Fruit fly (Drosophila melanogaster) whole organism, pupa: ENCODE measurements around the gene mof.

Experiments
- CG10348 ChIP-seq: fragments of 200-800 bp; sonication (Bioruptor generic); IDR thresholded peaks from 2 replicates; pipeline ENCODE4 v1.3.6; 2022; ENCODE audit warnings: missing biosample characterization, missing genetic modification characterization
- CG12605 ChIP-seq: fragments of 200-800 bp; sonication (Bioruptor generic); IDR thresholded peaks from 2 replicates; pipeline ENCODE4 v1.3.6; 2022; ENCODE audit warnings: missing biosample characterization, missing genetic modification characterization
- CG13204 ChIP-seq: fragments of 200-800 bp; sonication (Bioruptor generic); optimal IDR thresholded peaks from 2 replicates; lab custom pipeline; 2018; ENCODE audit warnings: missing biosample characterization, mild to moderate bottlenecking, missing genetic modification characterization, moderate library complexity
- CG14655 ChIP-seq: fragments of 200-800 bp; sonication (Bioruptor generic); optimal IDR thresholded peaks from 3 replicates; lab custom pipeline; 2017; ENCODE audit warnings: mild to moderate bottlenecking, missing biosample characterization, missing genetic modification reagents, missing genetic modification characterization
- CG15710 ChIP-seq: fragments of 200-800 bp; sonication (Bioruptor generic); optimal IDR thresholded peaks from 2 replicates; lab custom pipeline; 2018; ENCODE audit warnings: missing biosample characterization, mild to moderate bottlenecking, missing genetic modification characterization, moderate library complexity
- CG17806 ChIP-seq: fragments of 200-800 bp; sonication (Bioruptor generic); optimal IDR thresholded peaks from 2 replicates; lab custom pipeline; 2018; ENCODE audit warnings: missing biosample characterization, mild to moderate bottlenecking, missing genetic modification characterization, moderate library complexity
- CG32121 ChIP-seq: fragments of 200-800 bp; sonication (Bioruptor generic); IDR thresholded peaks from 2 replicates; pipeline ENCODE4 v1.3.6; 2022; ENCODE audit warnings: missing biosample characterization, missing genetic modification characterization
- CG34367 ChIP-seq: fragments of 200-800 bp; sonication (Bioruptor generic); optimal IDR thresholded peaks from 2 replicates; lab custom pipeline; 2018; ENCODE audit warnings: missing biosample characterization, mild to moderate bottlenecking, missing genetic modification characterization
- CG4496 ChIP-seq: fragments of 200-800 bp; sonication (Bioruptor generic); IDR thresholded peaks from 3 replicates; pipeline ENCODE4 v1.3.6; 2022; ENCODE audit warnings: missing biosample characterization, missing genetic modification characterization
- CG8159 ChIP-seq: fragments of 200-800 bp; sonication (Bioruptor generic); optimal IDR thresholded peaks from 3 replicates; lab custom pipeline; 2018; ENCODE audit warnings: missing biosample characterization, mild to moderate bottlenecking, missing genetic modification characterization, moderate library complexity
- CG8301 ChIP-seq: fragments of 200-800 bp; sonication (Bioruptor generic); optimal IDR thresholded peaks from 2 replicates; lab custom pipeline; 2018; ENCODE audit warnings: missing biosample characterization, mild to moderate bottlenecking, missing genetic modification characterization
- CG9948 ChIP-seq: fragments of 200-800 bp; sonication (Bioruptor generic); optimal IDR thresholded peaks from 2 replicates; lab custom pipeline; 2018; ENCODE audit warnings: missing biosample characterization, mild to moderate bottlenecking, missing genetic modification characterization, moderate library complexity
- D1 ChIP-seq: fragments of 200-800 bp; sonication (Bioruptor generic); optimal IDR thresholded peaks from 2 replicates; lab custom pipeline; 2018; ENCODE audit warnings: missing biosample characterization, mild to moderate bottlenecking, missing genetic modification characterization, moderate library complexity
- EcR ChIP-seq: fragments of 200-800 bp; sonication (Bioruptor generic); optimal IDR thresholded peaks from 3 replicates; lab custom pipeline; 2019; ENCODE audit warnings: missing biosample characterization, missing genetic modification characterization, mild to moderate bottlenecking, moderate library complexity, missing genetic modification reagents
- Ets98B ChIP-seq: fragments of 200-800 bp; sonication (Bioruptor generic); IDR thresholded peaks from 2 replicates; pipeline ENCODE4 v1.3.6; 2022; ENCODE audit warnings: missing biosample characterization, missing genetic modification characterization
- Pif1A ChIP-seq: fragments of 200-800 bp; sonication (Bioruptor generic); optimal IDR thresholded peaks from 3 replicates; lab custom pipeline; 2016; ENCODE audit warnings: missing biosample characterization, missing genetic modification characterization
- Pif1B ChIP-seq: fragments of 200-800 bp; sonication (Bioruptor generic); optimal IDR thresholded peaks from 3 replicates; lab custom pipeline; 2016; ENCODE audit warnings: missing biosample characterization, missing genetic modification characterization
- Snoo ChIP-seq: fragments of 200-800 bp; sonication (Bioruptor generic); optimal IDR thresholded peaks from 3 replicates; lab custom pipeline; 2017; ENCODE audit warnings: missing biosample characterization, mild to moderate bottlenecking, missing genetic modification characterization, inconsistent platforms
- fd96Ca ChIP-seq: fragments of 200-800 bp; sonication (Bioruptor generic); IDR thresholded peaks from 3 replicates; pipeline ENCODE4 v1.3.6; 2022; ENCODE audit warnings: missing biosample characterization, missing genetic modification characterization
- gl ChIP-seq: fragments of 200-800 bp; sonication (Bioruptor generic); optimal IDR thresholded peaks from 2 replicates; lab custom pipeline; 2018; ENCODE audit warnings: missing biosample characterization, mild to moderate bottlenecking, missing genetic modification characterization
- rn ChIP-seq: fragments of 200-800 bp; sonication (Bioruptor generic); IDR thresholded peaks from 2 replicates; pipeline ENCODE4 v1.3.6; 2022; ENCODE audit warnings: missing biosample characterization, missing genetic modification characterization

mof gene

dm6 chrX:5914992-5915751 is 38.5 kb upstream of the mof start:
- TF ChIP-seq EcR (GFP tag; lab: Kevin White, UChicago) (peak; percentile 89), CG32121 (GFP tag; lab: Robert Waterston, UW) (no peak), gl (tag; lab: Kevin White, UChicago) (no peak)

dm6 chrX:5907916-5908315 is 31.3 kb upstream of the mof start, which contains the start of gene CG12236:
Gene CG12236, plus strand, starts transcription at chrX:5908135.
- TF ChIP-seq CG15710 (tag; lab: Kevin White, UChicago) = peak; percentile 3
- peak; percentile 26 for TF ChIP-seq Snoo
- TF ChIP-seq CG12605 (GFP tag; lab: Robert Waterston, UW) = no peak
- TF ChIP-seq Pif1A (GFP tag; lab: Kevin White, UChicago) = no peak
- no peak for TF ChIP-seq CG17806 (tag; lab: Kevin White, UChicago)
- peak; percentile 4 for TF ChIP-seq EcR (GFP tag; lab: Kevin White, UChicago)
- TF ChIP-seq CG34367 = no peak
- TF ChIP-seq Pif1B (GFP tag; lab: Kevin White, UChicago) = no peak
- TF ChIP-seq CG4496 (GFP tag; lab: Robert Waterston, UW) = no peak; the same call in 2 of the 3 replicates
- TF ChIP-seq CG13204 (GFP tag; lab: Kevin White, UChicago) = no peak
- TF ChIP-seq D1 (tag; lab: Kevin White, UChicago) = no peak
- TF ChIP-seq fd96Ca (GFP tag; lab: Robert Waterston, UW) = no peak
- no peak for TF ChIP-seq Ets98B (GFP tag; lab: Robert Waterston, UW)
- TF ChIP-seq CG8159 (tag; lab: Kevin White, UChicago) = peak; percentile 16
- TF ChIP-seq, all 21 proteins: peak for 4

dm6 chrX:5905446-5905845 is 28.8 kb upstream of the mof start, which contains the start of gene CG4020:
Gene CG4020, plus strand, starts transcription at chrX:5905746.
- TF ChIP-seq CG8159 (tag; lab: Kevin White, UChicago) (no peak), D1 (tag; lab: Kevin White, UChicago) (no peak), Ets98B (GFP tag; lab: Robert Waterston, UW) (no peak), CG10348 (GFP tag; lab: Robert Waterston, UW) (no peak), CG8301 (tag; lab: Kevin White, UChicago) (no peak), CG12605 (GFP tag; lab: Robert Waterston, UW) (no peak), CG4496 (GFP tag; lab: Robert Waterston, UW) (no peak), CG15710 (tag; lab: Kevin White, UChicago) (no peak), CG32121 (GFP tag; lab: Robert Waterston, UW) (no peak), fd96Ca (GFP tag; lab: Robert Waterston, UW) (no peak), CG9948 (tag; lab: Kevin White, UChicago) (no peak), Snoo (no peak), Pif1A (GFP tag; lab: Kevin White, UChicago) (no peak), CG14655 (GFP tag; lab: Kevin White, UChicago) (no peak), CG13204 (GFP tag; lab: Kevin White, UChicago) (no peak)
- TF ChIP-seq, all 21 proteins: peak for 0

- TF ChIP-seq CG8301 (tag; lab: Kevin White, UChicago) = peak; percentile 24
- no peak for TF ChIP-seq Pif1A (GFP tag; lab: Kevin White, UChicago)
These were observed 28.4 kb upstream of the mof start for dm6 chrX:5905086-5905400.

- TF ChIP-seq Ets98B (GFP tag; lab: Robert Waterston, UW) (peak; percentile 12; the same call in 1 of the 2 replicates), CG12605 (GFP tag; lab: Robert Waterston, UW) (peak; percentile 41; the same call in 1 of the 2 replicates), fd96Ca (GFP tag; lab: Robert Waterston, UW) (no peak), Pif1A (GFP tag; lab: Kevin White, UChicago) (no peak), CG34367 (no peak), CG13204 (GFP tag; lab: Kevin White, UChicago) (peak; percentile 6), gl (tag; lab: Kevin White, UChicago) (no peak), CG8159 (tag; lab: Kevin White, UChicago) (no peak), EcR (GFP tag; lab: Kevin White, UChicago) (peak; percentile 97), Snoo (no peak), CG10348 (GFP tag; lab: Robert Waterston, UW) (no peak)
- TF ChIP-seq, all 21 proteins: peak for 4
These were observed 27.9 kb upstream of the mof start for dm6 chrX:5904377-5905085.

dm6 chrX:5902701-5903100 is 26.0 kb upstream of the mof start:
- TF ChIP-seq CG14655 (GFP tag; lab: Kevin White, UChicago) = no peak
- no peak for TF ChIP-seq rn
- no peak for TF ChIP-seq Pif1A (GFP tag; lab: Kevin White, UChicago)
- no peak for TF ChIP-seq CG15710 (tag; lab: Kevin White, UChicago)
- TF ChIP-seq CG10348 (GFP tag; lab: Robert Waterston, UW) = no peak
- TF ChIP-seq EcR (GFP tag; lab: Kevin White, UChicago) = no peak
- no peak for TF ChIP-seq gl (tag; lab: Kevin White, UChicago)
- no peak for TF ChIP-seq CG34367
- TF ChIP-seq CG12605 (GFP tag; lab: Robert Waterston, UW) = no peak
- TF ChIP-seq CG8301 (tag; lab: Kevin White, UChicago) = no peak
- no peak for TF ChIP-seq Pif1B (GFP tag; lab: Kevin White, UChicago)
- TF ChIP-seq CG13204 (GFP tag; lab: Kevin White, UChicago) = no peak
- TF ChIP-seq CG9948 (tag; lab: Kevin White, UChicago) = no peak
- TF ChIP-seq Ets98B (GFP tag; lab: Robert Waterston, UW) = no peak
- no peak for TF ChIP-seq CG4496 (GFP tag; lab: Robert Waterston, UW)
- no peak for TF ChIP-seq CG32121 (GFP tag; lab: Robert Waterston, UW)
- TF ChIP-seq CG8159 (tag; lab: Kevin White, UChicago) = no peak
